Worm (Caenorhabditis elegans): ENCODE results near the gene rpb-8.

DNA sequence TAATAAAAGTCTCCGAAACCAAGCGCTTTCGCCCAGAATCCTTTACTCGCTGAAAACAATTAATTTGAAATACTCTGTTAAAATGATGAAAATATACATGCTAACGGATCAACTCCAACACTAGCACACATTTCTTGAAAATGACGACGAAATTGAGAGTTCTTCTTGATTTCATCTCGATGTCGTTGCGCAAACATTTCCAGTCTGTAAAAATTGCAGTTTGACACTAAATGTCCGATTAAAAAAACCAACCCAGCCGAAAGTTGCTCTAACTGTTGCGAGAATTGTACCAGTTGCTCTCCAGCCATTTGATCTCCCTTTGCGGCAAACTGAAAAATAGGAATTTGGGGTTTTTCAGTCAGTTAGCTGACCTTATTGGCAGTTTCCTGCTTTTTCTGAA lies 43.5 kb upstream of the rpb-8 start:
- TF ChIP-seq fkh-10 (GFP tag; optimal IDR thresholded peaks at IDR 0.05) (no peak), daf-8 (GFP tag; IDR thresholded peaks at IDR 0.05) (no peak)

All from whole organism, L4 larva.